Fruit fly (Drosophila melanogaster) whole organism, wandering third instar larva: ENCODE data around the gene Ucp4C.

ENCODE experiments used
- Abd-B ChIP-seq: fragments of >200 bp; optimal IDR thresholded peaks from 2 replicates; lab custom pipeline; 2017; ENCODE audit warnings: missing biosample characterization, missing genetic modification characterization
- CrebA ChIP-seq: fragments of 200-800 bp; sonication (Bioruptor generic); optimal IDR thresholded peaks from 2 replicates; lab custom pipeline; 2016; ENCODE audit warnings: missing biosample characterization, mild to moderate bottlenecking, missing genetic modification characterization, borderline replicate concordance
- Dfd ChIP-seq: fragments of >200 bp; optimal IDR thresholded peaks from 2 replicates; lab custom pipeline; 2017; ENCODE audit warnings: missing biosample characterization, missing genetic modification characterization
- Dif ChIP-seq: fragments of 200-275, 200-300 bp; sonication (Bioruptor generic); optimal IDR thresholded peaks from 2 replicates; lab custom pipeline; 2018; ENCODE audit warnings: missing biosample characterization, missing genetic modification characterization; ENCODE audit not compliant: partially characterized antibody
- HLH106 ChIP-seq: fragments of 200-800 bp; optimal IDR thresholded peaks from 3 replicates; lab custom pipeline; 2019; ENCODE audit warnings: missing biosample characterization, mild to moderate bottlenecking, missing genetic modification characterization, moderate library complexity
- OdsH ChIP-seq: fragments of 200-800 bp; sonication (Bioruptor generic); optimal IDR thresholded peaks from 2 replicates; lab custom pipeline; 2016; ENCODE audit warnings: missing biosample characterization, mild to moderate bottlenecking, missing genetic modification characterization
- Sp1 ChIP-seq: fragments of 200-800 bp; sonication (Bioruptor generic); optimal IDR thresholded peaks from 3 replicates; lab custom pipeline; 2019; ENCODE audit warnings: missing biosample characterization, mild to moderate bottlenecking, missing genetic modification characterization, moderate library complexity
- dl ChIP-seq, 2 experiments: fragments of 175-275, 200-275 bp in 1 of 2; fragments of 200-275 bp in 1 of 2; sonication (Bioruptor generic); optimal IDR thresholded peaks; lab custom pipeline; 2018; ENCODE audit warnings: mild to moderate bottlenecking in 2 of 2, missing biosample characterization in 2 of 2, missing genetic modification characterization in 2 of 2, moderate library complexity in 2 of 2; ENCODE audit not compliant: partially characterized antibody in 2 of 2, insufficient read depth in 1 of 2
- dsf ChIP-seq: sonication (Bioruptor generic); optimal IDR thresholded peaks from 2 replicates; lab custom pipeline; 2016; ENCODE audit warnings: missing biosample characterization, missing genetic modification characterization, borderline replicate concordance
- fru ChIP-seq: fragments of 200-800 bp; sonication (Bioruptor generic); optimal IDR thresholded peaks from 3 replicates; lab custom pipeline; 2016; ENCODE audit warnings: missing biosample characterization, mild to moderate bottlenecking, missing genetic modification characterization
- h ChIP-seq: fragments of 200-800 bp; sonication (Bioruptor generic); optimal IDR thresholded peaks from 3 replicates; lab custom pipeline; 2016; ENCODE audit warnings: missing biosample characterization, mild to moderate bottlenecking, missing genetic modification characterization
- jim ChIP-seq: fragments of 175-275, 200-325 bp; sonication (Bioruptor generic); optimal IDR thresholded peaks from 2 replicates; lab custom pipeline; 2016; ENCODE audit warnings: missing biosample characterization, mild to moderate bottlenecking, missing genetic modification characterization
- psq ChIP-seq: fragments of 200-800 bp; sonication (Bioruptor generic); optimal IDR thresholded peaks from 3 replicates; lab custom pipeline; 2017; ENCODE audit warnings: missing biosample characterization, mild to moderate bottlenecking, missing genetic modification characterization, moderate library complexity
- usp ChIP-seq: fragments of >200 bp; optimal IDR thresholded peaks from 2 replicates; lab custom pipeline; 2017; ENCODE audit warnings: missing biosample characterization, missing genetic modification characterization

dm6 chr2L:5923603-5924138 is 44.7 kb upstream of the Ucp4C start, which contains the start of gene CG9016:
- no peak for TF ChIP-seq psq (GFP tag; lab: Kevin White, UChicago)
- no peak for TF ChIP-seq Sp1 (GFP tag; lab: Kevin White, UChicago)
- TF ChIP-seq dsf (GFP tag; lab: Kevin White, UChicago) = no peak
- no peak for TF ChIP-seq h (GFP tag; lab: Kevin White, UChicago)
- no peak for TF ChIP-seq OdsH (GFP tag; lab: Kevin White, UChicago)
- no peak for TF ChIP-seq Abd-B (GFP tag; lab: Kevin White, UChicago)
- TF ChIP-seq dl (GFP tag; optimal IDR thresholded peaks at IDR 0.05; lab: Kevin White, UChicago; ENCODE audit: insufficient read depth in 1 of 2, partially characterized antibody in 2 of 2) = no peak
- no peak for TF ChIP-seq jim
- TF ChIP-seq Dif (GFP tag; lab: Kevin White, UChicago) = peak; percentile 21
- TF ChIP-seq CrebA (GFP tag; lab: Kevin White, UChicago) = no peak
- no peak for TF ChIP-seq usp (GFP tag; lab: Kevin White, UChicago)
- TF ChIP-seq Dfd = no peak
- no peak for TF ChIP-seq fru
- TF ChIP-seq HLH106 (tag; lab: Kevin White, UChicago) = no peak
